Worm (Caenorhabditis elegans) whole organism, midembryonic: ENCODE data around the gene F55A4.3.

Source experiments
- T22C8.4 ChIP-seq: fragments of 200-800 bp; sonication (Bioruptor generic); IDR thresholded peaks from 2 replicates; pipeline ENCODE4 v1.3.6; 2022; ENCODE audit warnings: missing genetic modification characterization, missing compliant biosample characterization
- cog-1 ChIP-seq: sonication (generic microtip); optimal IDR thresholded peaks from 2 replicates; lab custom pipeline; 2016; ENCODE audit warnings: missing genetic modification characterization, missing compliant biosample characterization
- flt-1 ChIP-seq: fragments of 200-800 bp; sonication (Bioruptor generic); IDR thresholded peaks from 2 replicates; pipeline ENCODE4 v1.3.6; 2022; ENCODE audit warnings: missing genetic modification characterization, missing compliant biosample characterization
- klf-2 ChIP-seq: fragments of 200-800 bp; sonication (Bioruptor generic); conservative IDR thresholded peaks from 2 replicates; pipeline ENCODE4 v1.3.6; 2022; ENCODE audit warnings: missing genetic modification reagents, missing genetic modification characterization, missing compliant biosample characterization
- med-1 ChIP-seq: sonication (generic microtip); optimal IDR thresholded peaks from 2 replicates; lab custom pipeline; 2017; ENCODE audit warnings: missing genetic modification characterization, mild to moderate bottlenecking, missing compliant biosample characterization, antibody characterized with exemption, missing genetic modification reagents; ENCODE audit not compliant: insufficient read depth
- ref-1 ChIP-seq: fragments of 200-800 bp; sonication (Bioruptor generic); conservative IDR thresholded peaks from 2 replicates; pipeline ENCODE4 v1.3.6; 2022; ENCODE audit warnings: missing genetic modification reagents, missing genetic modification characterization, missing compliant biosample characterization
- tab-1 ChIP-seq: fragments of 200-800 bp; sonication (Bioruptor generic); IDR thresholded peaks from 2 replicates; pipeline ENCODE4 v1.3.6; 2022; ENCODE audit warnings: missing genetic modification characterization, missing compliant biosample characterization
- ztf-23 ChIP-seq: fragments of 200-800 bp; sonication (Bioruptor generic); IDR thresholded peaks from 2 replicates; pipeline ENCODE4 v1.3.6; 2022; ENCODE audit warnings: missing genetic modification reagents, missing genetic modification characterization, missing compliant biosample characterization
- ztf-29 ChIP-seq: fragments of 200-800 bp; sonication (Bioruptor generic); IDR thresholded peaks from 2 replicates; pipeline ENCODE4 v1.3.6; 2022; ENCODE audit warnings: missing genetic modification reagents, missing genetic modification characterization, missing compliant biosample characterization

Gene F55A4.3

DNA sequence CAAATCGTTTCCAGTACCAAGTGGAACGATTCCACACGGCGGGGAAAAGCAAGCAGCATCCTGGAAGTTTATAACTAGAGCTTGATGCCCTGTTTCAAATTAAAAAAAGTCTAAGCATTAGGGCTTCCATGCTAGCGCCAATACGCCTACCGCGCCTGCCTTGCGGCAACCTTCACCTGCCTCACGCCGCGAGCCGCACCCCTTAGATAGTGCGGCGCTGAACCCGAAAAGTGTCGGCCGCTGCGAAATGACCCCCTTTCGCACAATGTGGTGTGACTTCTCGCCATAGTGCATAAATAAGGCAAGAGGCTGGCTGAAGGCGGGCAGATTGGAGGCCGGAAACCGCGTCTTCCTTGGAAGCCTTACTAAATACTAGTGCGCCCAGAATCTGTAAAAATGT lies 38.4 kb downstream of the F55A4.3 start:
- TF ChIP-seq med-1 (GFP tag; lab: Kevin White, UChicago) (no peak), ref-1 (GFP tag; lab: Robert Waterston, UW) (no peak), flt-1 (GFP tag; lab: Robert Waterston, UW) (peak; percentile 39; the same call in 1 of the 2 replicates), ztf-23 (GFP tag; lab: Robert Waterston, UW) (peak; percentile 38; the same call in 1 of the 2 replicates), ztf-29 (GFP tag; lab: Robert Waterston, UW) (no peak), T22C8.4 (GFP tag; lab: Robert Waterston, UW) (no peak)

DNA sequence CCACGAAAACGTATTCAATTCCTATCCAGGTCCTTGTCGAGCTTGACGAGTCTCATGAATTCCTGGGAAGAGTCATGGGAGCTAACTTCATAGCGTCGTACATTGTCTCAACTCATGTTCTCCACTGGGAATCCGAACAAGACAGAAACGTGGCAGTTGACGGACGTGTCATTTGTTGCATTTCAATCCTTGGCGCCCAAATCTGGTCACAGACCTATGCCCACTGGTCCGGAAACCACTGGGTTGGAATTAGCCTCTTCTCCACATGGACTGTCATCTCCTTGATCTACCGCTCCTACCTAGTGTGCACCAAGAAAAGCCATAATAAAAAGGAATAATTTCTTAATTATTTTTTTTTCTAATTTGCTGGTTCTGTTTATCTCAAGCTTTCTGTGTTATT lies 42.3 kb downstream of the F55A4.3 start:
- TF ChIP-seq ztf-29 (GFP tag; lab: Robert Waterston, UW) (no peak), ref-1 (GFP tag; lab: Robert Waterston, UW) (no peak), flt-1 (GFP tag; lab: Robert Waterston, UW) (no peak), cog-1 (tag; lab: Kevin White, UChicago) (no peak), med-1 (GFP tag; lab: Kevin White, UChicago) (no peak), T22C8.4 (GFP tag; lab: Robert Waterston, UW) (no peak), ztf-23 (GFP tag; lab: Robert Waterston, UW) (no peak), klf-2 (GFP tag; lab: Robert Waterston, UW) (no peak), tab-1 (GFP tag; lab: Robert Waterston, UW) (no peak)

DNA sequence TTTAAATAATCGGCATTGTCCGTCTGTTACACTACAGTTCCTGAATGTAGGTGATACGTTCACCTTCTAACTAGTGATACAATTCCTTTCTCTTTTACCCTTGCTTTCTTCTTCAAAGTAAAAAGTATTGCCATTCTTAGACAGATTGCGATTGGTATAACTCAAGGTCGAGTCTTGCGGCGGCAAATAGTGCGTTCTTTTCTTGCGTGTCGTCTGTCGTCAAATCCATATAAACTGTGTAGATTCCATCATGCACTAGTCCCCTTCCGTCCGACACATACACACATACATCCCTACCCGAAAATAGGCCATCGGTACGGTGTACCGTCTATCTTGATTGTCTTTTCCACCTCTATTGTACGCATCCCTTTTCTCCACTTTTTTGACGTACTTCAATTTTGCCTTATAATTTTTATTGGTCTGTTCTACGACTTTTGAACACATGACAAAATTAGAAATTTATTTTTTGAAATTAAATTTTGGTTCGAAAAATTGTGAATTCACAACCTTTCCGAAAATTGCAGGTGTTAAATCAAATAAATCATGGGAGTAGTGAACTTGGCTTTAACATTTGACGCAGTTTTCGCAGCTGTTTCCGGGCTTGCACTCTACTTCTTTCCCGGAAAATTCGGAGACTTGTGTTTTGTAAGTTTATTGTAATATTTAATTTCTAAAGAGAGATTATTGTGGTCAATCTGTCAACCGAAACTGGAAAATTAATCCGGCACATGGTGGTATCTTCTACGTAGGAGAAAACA lies 44.5 kb downstream of the F55A4.3 start, which contains the start of gene C44C1.1:
Gene C44C1.1 (plus strand): TSS at position 525 of the 758 bp plus-strand sequence.
- TF ChIP-seq tab-1 (GFP tag; lab: Robert Waterston, UW) = no peak
- no peak for TF ChIP-seq cog-1 (tag; lab: Kevin White, UChicago)
- no peak for TF ChIP-seq T22C8.4 (GFP tag; lab: Robert Waterston, UW)
- TF ChIP-seq ztf-23 (GFP tag; lab: Robert Waterston, UW) = no peak
- TF ChIP-seq klf-2 (GFP tag; lab: Robert Waterston, UW) = no peak
- TF ChIP-seq ztf-29 (GFP tag; lab: Robert Waterston, UW) = no peak
- TF ChIP-seq flt-1 (GFP tag; lab: Robert Waterston, UW) = no peak
- TF ChIP-seq ref-1 (GFP tag; lab: Robert Waterston, UW) = no peak
- no peak for TF ChIP-seq med-1 (GFP tag; lab: Kevin White, UChicago)

DNA sequence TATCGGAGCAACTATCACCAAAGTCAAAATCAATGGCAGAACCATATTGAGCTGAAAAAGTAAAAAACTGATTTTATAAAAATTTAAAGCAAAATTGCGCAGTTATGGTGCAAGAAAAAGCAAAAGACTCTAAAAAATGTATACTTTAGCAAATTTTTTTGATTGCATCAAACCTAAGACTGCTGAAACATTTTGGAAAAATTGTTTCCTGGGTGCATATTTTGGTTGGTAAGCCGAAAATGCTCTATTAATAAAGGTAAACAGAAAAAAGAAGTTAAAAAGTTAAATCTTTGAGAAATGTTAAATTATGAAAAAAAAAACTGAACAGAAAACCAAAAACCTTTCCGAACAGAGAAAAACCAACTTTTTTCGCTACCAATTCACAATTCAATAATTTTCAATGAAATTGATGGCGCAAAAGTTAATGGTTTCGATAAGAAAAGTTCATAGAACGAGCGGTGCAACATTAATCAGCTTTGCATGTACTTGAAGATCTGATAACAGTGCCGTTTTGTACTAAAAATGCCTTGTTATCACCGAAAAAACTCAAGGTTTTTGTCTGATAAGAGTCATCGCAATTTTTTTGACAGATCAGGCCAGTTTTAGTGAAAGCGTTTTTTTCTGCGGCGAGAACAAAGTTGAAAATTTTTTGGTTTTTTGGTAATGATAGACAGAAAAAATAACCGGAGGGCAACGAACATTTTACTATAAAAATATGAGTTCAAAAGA lies 46.8 kb downstream of the F55A4.3 start, which contains the start of gene abhd-3.2:
Gene abhd-3.2 (minus strand): TSS at position 51 of the 729 bp plus-strand sequence.
- no peak for TF ChIP-seq tab-1 (GFP tag; lab: Robert Waterston, UW)

DNA sequence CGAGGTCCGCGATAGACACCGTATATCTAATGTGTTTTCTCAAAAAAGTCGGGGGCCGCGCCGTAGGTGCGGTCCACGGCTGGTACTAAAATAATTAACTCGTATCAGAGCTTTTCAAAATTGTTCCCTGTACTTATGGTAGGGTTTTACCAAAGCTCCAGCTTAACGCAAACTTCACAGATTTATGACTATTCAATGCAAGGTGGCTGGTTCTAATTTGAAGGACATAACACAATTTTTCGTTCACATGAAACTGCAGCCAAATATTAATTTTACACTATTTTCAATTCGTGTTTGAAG lies 49.7 kb downstream of the F55A4.3 start:
- TF ChIP-seq ref-1 (GFP tag; lab: Robert Waterston, UW) (no peak), ztf-29 (GFP tag; lab: Robert Waterston, UW) (no peak), T22C8.4 (GFP tag; lab: Robert Waterston, UW) (no peak), tab-1 (GFP tag; lab: Robert Waterston, UW) (no peak), ztf-23 (GFP tag; lab: Robert Waterston, UW) (no peak)

DNA sequence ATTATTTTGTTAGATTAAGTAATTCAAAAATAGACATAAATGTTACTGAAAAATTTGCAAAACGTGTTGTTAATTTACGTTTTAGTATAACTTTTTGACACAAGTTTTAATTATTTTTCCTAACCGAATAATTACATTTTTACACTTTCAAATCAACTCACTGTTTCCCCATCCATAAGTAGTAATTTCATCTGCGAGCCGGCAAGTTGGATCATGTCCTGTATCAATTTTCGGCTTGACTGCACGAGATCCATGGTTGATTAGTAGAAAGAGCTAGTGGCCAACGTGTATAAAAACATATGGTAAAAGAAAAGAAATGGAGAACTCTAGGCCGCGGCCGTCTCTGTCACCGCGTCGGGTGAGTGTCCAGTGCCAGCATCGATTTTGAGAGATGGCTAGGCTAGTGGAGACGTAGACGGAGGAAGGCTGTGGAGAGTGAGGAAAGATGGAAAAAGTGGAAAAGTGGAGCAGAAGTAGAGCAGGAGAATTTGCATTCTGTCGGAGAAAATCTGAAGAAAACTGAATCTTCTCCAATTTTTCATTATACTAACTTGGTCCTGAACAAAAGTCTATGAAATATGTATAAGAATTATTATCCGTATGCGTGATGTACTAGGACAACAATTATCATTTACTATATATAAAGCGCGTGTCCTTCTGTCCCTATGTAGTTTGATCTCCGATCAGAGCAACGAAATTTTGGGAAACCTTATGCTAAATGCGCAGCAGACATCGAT lies 50.2 kb downstream of the F55A4.3 start, which contains the start of gene vps-45:
Gene vps-45 (minus strand): TSS at position 350 of the 737 bp plus-strand sequence.
- TF ChIP-seq ztf-29 (GFP tag; lab: Robert Waterston, UW) (no peak), klf-2 (GFP tag; lab: Robert Waterston, UW) (no peak), med-1 (GFP tag; lab: Kevin White, UChicago) (no peak), flt-1 (GFP tag; lab: Robert Waterston, UW) (no peak), T22C8.4 (GFP tag; lab: Robert Waterston, UW) (peak; percentile 78; the same call in 1 of the 2 replicates), tab-1 (GFP tag; lab: Robert Waterston, UW) (no peak), ztf-23 (GFP tag; lab: Robert Waterston, UW) (no peak)
